Fruit fly (Drosophila melanogaster): ENCODE results near the gene CG33630.

Gene CG33630

dm6 chr3R:10079267-10079987, 17.0 kb downstream of the CG33630 start:
- TF ChIP-seq CG43689 (GFP tag; IDR thresholded peaks at IDR 0.05) = 0 out of 2 replicates have a peak, but pooled peaks have one; percentile 6
- peak; percentile 35; the same call in 1 of the 2 replicates for TF ChIP-seq H2.0 (GFP tag; IDR thresholded peaks at IDR 0.05)
- no peak for TF ChIP-seq luna (GFP tag; optimal IDR thresholded peaks at IDR 0.05)
- no peak for TF ChIP-seq MTF-1 (GFP tag; optimal IDR thresholded peaks at IDR 0.05; ENCODE audit: borderline replicate concordance)
- no peak for TF ChIP-seq otp (GFP tag; IDR thresholded peaks at IDR 0.05)
- no peak for TF ChIP-seq CG12155 (GFP tag; optimal IDR thresholded peaks at IDR 0.05)
- no peak for TF ChIP-seq stc (GFP tag; IDR thresholded peaks at IDR 0.05)
- TF ChIP-seq zf30C (GFP tag; optimal IDR thresholded peaks at IDR 0.05) = no peak
- TF ChIP-seq CG16863 (GFP tag; optimal IDR thresholded peaks at IDR 0.05) = peak; percentile 2
- no peak for TF ChIP-seq yki (optimal IDR thresholded peaks at IDR 0.05)
- no peak for TF ChIP-seq CG31365 (tag; optimal IDR thresholded peaks at IDR 0.05)
- TF ChIP-seq CG3281 (GFP tag; optimal IDR thresholded peaks at IDR 0.05) = no peak
- TF ChIP-seq Lim3 (GFP tag; IDR thresholded peaks at IDR 0.05) = no peak
- peak; percentile 40; the same call in 1 of the 3 replicates for TF ChIP-seq zfh1 (GFP tag; IDR thresholded peaks at IDR 0.05)
- TF ChIP-seq h (optimal IDR thresholded peaks at IDR 0.05) = no peak
- TF ChIP-seq gro (GFP tag; optimal IDR thresholded peaks at IDR 0.05) = no peak
- TF ChIP-seq CG16815 (GFP tag; optimal IDR thresholded peaks at IDR 0.05) = no peak
- TF ChIP-seq E2f2 (GFP tag; IDR thresholded peaks at IDR 0.05) = no peak
- no peak for TF ChIP-seq CG6654 (GFP tag; optimal IDR thresholded peaks at IDR 0.05)
- no peak for TF ChIP-seq Atf3 (GFP tag; optimal IDR thresholded peaks at IDR 0.05)
- TF ChIP-seq CG17612 (GFP tag; IDR thresholded peaks at IDR 0.05) = no peak
- TF ChIP-seq Mes4 (GFP tag; optimal IDR thresholded peaks at IDR 0.05) = no peak
- TF ChIP-seq CG10431 (GFP tag; optimal IDR thresholded peaks at IDR 0.05) = no peak
- peak in 1 of 2 experiments; percentile 43 for TF ChIP-seq eve (GFP tag; optimal IDR thresholded peaks at IDR 0.05)
- no peak for TF ChIP-seq gcm (GFP tag; optimal IDR thresholded peaks at IDR 0.05)
- TF ChIP-seq jigr1 (GFP tag; IDR thresholded peaks at IDR 0.05) = no peak
- peak; percentile 26; the same call in 1 of the 3 replicates for TF ChIP-seq Aef1 (GFP tag; IDR thresholded peaks at IDR 0.05)
- TF ChIP-seq pan (optimal IDR thresholded peaks at IDR 0.05) = no peak
- TF ChIP-seq pan (GFP tag; optimal IDR thresholded peaks at IDR 0.05 in 1 of 2, IDR thresholded peaks at IDR 0.05 in 1 of 2) = no peak
- no peak for TF ChIP-seq CG3838 (GFP tag; optimal IDR thresholded peaks at IDR 0.05)
- TF ChIP-seq CG12391 (tag; optimal IDR thresholded peaks at IDR 0.05) = peak; percentile 23
- no peak for TF ChIP-seq Atf6 (GFP tag; IDR thresholded peaks at IDR 0.05)
- TF ChIP-seq CG1647 (GFP tag; optimal IDR thresholded peaks at IDR 0.05) = no peak
- peak; percentile 27 for TF ChIP-seq dmrt11E (tag; optimal IDR thresholded peaks at IDR 0.05)
- TF ChIP-seq zfh2 (GFP tag; optimal IDR thresholded peaks at IDR 0.05) = no peak
- TF ChIP-seq hbn (GFP tag; IDR thresholded peaks at IDR 0.05; ENCODE audit: partially characterized antibody) = no peak
- TF ChIP-seq ara (GFP tag; IDR thresholded peaks at IDR 0.05) = no peak
- no peak for TF ChIP-seq hb (GFP tag; IDR thresholded peaks at IDR 0.05; ENCODE audit: partially characterized antibody)
- TF ChIP-seq CG11398 (GFP tag; optimal IDR thresholded peaks at IDR 0.05) = no peak
- TF ChIP-seq ssp (GFP tag; IDR thresholded peaks at IDR 0.05) = 0 out of 2 replicates have a peak, but pooled peaks have one; percentile 19
- TF ChIP-seq ranshi (GFP tag; IDR thresholded peaks at IDR 0.05) = peak; percentile 40; the same call in 1 of the 2 replicates
- TF ChIP-seq Med (GFP tag) = peak; percentile 57
- no peak for TF ChIP-seq exex (tag; optimal IDR thresholded peaks at IDR 0.05)
- no peak for TF ChIP-seq Hr3 (GFP tag; optimal IDR thresholded peaks at IDR 0.05)
- TF ChIP-seq maf-S (GFP tag; optimal IDR thresholded peaks at IDR 0.05) = no peak
- no peak for TF ChIP-seq Lpt (GFP tag; optimal IDR thresholded peaks at IDR 0.05)
- no peak for TF ChIP-seq CG7271 (tag; optimal IDR thresholded peaks at IDR 0.05)
- peak; percentile 6 for TF ChIP-seq Abd-B (GFP tag; optimal IDR thresholded peaks at IDR 0.05)
- peak; percentile 10 to 58 for TF ChIP-seq chif (GFP tag; optimal IDR thresholded peaks at IDR 0.05)
- TF ChIP-seq CG33213 (GFP tag; optimal IDR thresholded peaks at IDR 0.05) = no peak
- peak; percentile 33 for TF ChIP-seq lab (GFP tag; optimal IDR thresholded peaks at IDR 0.05)
- TF ChIP-seq Oli (tag; optimal IDR thresholded peaks at IDR 0.05) = peak; percentile 40

All from whole organism, embryonic.